Worm (Caenorhabditis elegans) whole organism, L1 larva: ENCODE measurements around the gene clec-68.

ENCODE experiments used
- alr-1 ChIP-seq: fragments of 200-800 bp; sonication (Bioruptor generic); optimal IDR thresholded peaks from 2 replicates; lab custom pipeline; 2018; ENCODE audit warnings: borderline replicate concordance, mild to moderate bottlenecking, missing genetic modification characterization, missing compliant biosample characterization
- ceh-63 ChIP-seq: fragments of 200-800 bp; sonication (Bioruptor generic); optimal IDR thresholded peaks from 2 replicates; lab custom pipeline; 2018; ENCODE audit warnings: mild to moderate bottlenecking, missing genetic modification characterization, missing compliant biosample characterization
- ceh-8 ChIP-seq: fragments of 200-800 bp; sonication (Bioruptor generic); optimal IDR thresholded peaks from 2 replicates; lab custom pipeline; 2018; ENCODE audit warnings: mild to moderate bottlenecking, missing genetic modification characterization, moderate library complexity, missing compliant biosample characterization
- ces-1 ChIP-seq: fragments of 150-350 bp; optimal IDR thresholded peaks from 2 replicates; lab custom pipeline; 2014; ENCODE audit warnings: missing biosample characterization, missing genetic modification reagents, missing genetic modification characterization
- dsc-1 ChIP-seq: sonication (generic microtip); optimal IDR thresholded peaks from 2 replicates; lab custom pipeline; 2016; ENCODE audit warnings: mild to moderate bottlenecking, missing genetic modification characterization, missing compliant biosample characterization
- efl-1 ChIP-seq, 4 experiments: fragments of 150-350 bp; optimal IDR thresholded peaks in 3 of 4; peaks in 1 of 4; 1 replicate in 1 of 4; 2 replicates in 3 of 4; lab custom pipeline; 2014; ENCODE audit warnings: missing biosample characterization in 2 of 4, missing genetic modification characterization in 2 of 4, missing genetic modification reagents in 2 of 4
- egl-13 ChIP-seq: sonication (generic microtip); optimal IDR thresholded peaks from 2 replicates; lab custom pipeline; 2016; ENCODE audit warnings: missing genotype, missing genetic modification reagents, missing genetic modification characterization, missing compliant biosample characterization
- elt-2 ChIP-seq: sonication (generic microtip); optimal IDR thresholded peaks from 2 replicates; lab custom pipeline; 2016; ENCODE audit warnings: missing genetic modification characterization, mild to moderate bottlenecking, inconsistent platforms, missing compliant biosample characterization, missing genetic modification reagents
- ets-5 ChIP-seq: fragments of 200-800 bp; sonication (Bioruptor generic); IDR thresholded peaks from 2 replicates; pipeline ENCODE4 v1.3.6; 2022; ENCODE audit warnings: missing genetic modification characterization, missing compliant biosample characterization
- fkh-8 ChIP-seq: sonication (generic microtip); optimal IDR thresholded peaks from 2 replicates; lab custom pipeline; 2016; ENCODE audit warnings: mild to moderate bottlenecking, missing genetic modification characterization, missing compliant biosample characterization
- irx-1 ChIP-seq: sonication (generic microtip); optimal IDR thresholded peaks from 2 replicates; lab custom pipeline; 2016; ENCODE audit warnings: missing genetic modification characterization, missing compliant biosample characterization
- jun-1 ChIP-seq: fragments of 150-350 bp; optimal IDR thresholded peaks from 2 replicates; lab custom pipeline; 2014; ENCODE audit warnings: missing biosample characterization, missing genetic modification reagents, missing genetic modification characterization
- lin-15B ChIP-seq: fragments of 150-350 bp; sonication (generic microtip); optimal IDR thresholded peaks from 3 replicates; lab custom pipeline; 2014; ENCODE audit warnings: missing biosample characterization, missing genetic modification characterization
- lin-35 ChIP-seq, 2 experiments: fragments of 150-350 bp; optimal IDR thresholded peaks; 2 replicates each; lab custom pipeline; 2014; ENCODE audit warnings: missing biosample characterization in 2 of 2, missing genetic modification characterization in 2 of 2, missing genetic modification reagents in 2 of 2
- mep-1 ChIP-seq: fragments of 150-350 bp; optimal IDR thresholded peaks from 2 replicates; lab custom pipeline; 2014; ENCODE audit warnings: missing biosample characterization, missing genetic modification characterization
- nhr-12 ChIP-seq: sonication (generic microtip); optimal IDR thresholded peaks from 2 replicates; lab custom pipeline; 2017; ENCODE audit warnings: missing biosample characterization, missing genetic modification characterization
- nhr-28 ChIP-seq: fragments of 150-350 bp; optimal IDR thresholded peaks from 2 replicates; lab custom pipeline; 2014; ENCODE audit warnings: missing biosample characterization, missing genetic modification characterization
- nhr-71 ChIP-seq: sonication (generic microtip); optimal IDR thresholded peaks from 2 replicates; lab custom pipeline; 2016; ENCODE audit warnings: mild to moderate bottlenecking, missing genetic modification characterization, moderate library complexity, missing compliant biosample characterization
- nhr-76 ChIP-seq: sonication (generic microtip); optimal IDR thresholded peaks from 2 replicates; lab custom pipeline; 2017; ENCODE audit warnings: missing biosample characterization, missing genetic modification characterization
- nhr-77 ChIP-seq: fragments of 150-350 bp; optimal IDR thresholded peaks from 2 replicates; lab custom pipeline; 2014; ENCODE audit warnings: missing biosample characterization, missing genetic modification characterization
- pax-3 ChIP-seq: fragments of 200-800 bp; sonication (Bioruptor generic); optimal IDR thresholded peaks from 2 replicates; lab custom pipeline; 2018; ENCODE audit warnings: mild to moderate bottlenecking, missing genetic modification characterization, moderate library complexity, missing compliant biosample characterization
- pqm-1 ChIP-seq: sonication (generic microtip); optimal IDR thresholded peaks from 3 replicates; lab custom pipeline; 2017; ENCODE audit warnings: missing biosample characterization, missing genetic modification characterization
- sox-4 ChIP-seq: sonication (generic microtip); optimal IDR thresholded peaks from 2 replicates; lab custom pipeline; 2016; ENCODE audit warnings: missing genetic modification characterization, missing compliant biosample characterization
- sup-37 ChIP-seq: fragments of 200-800 bp; sonication (Bioruptor generic); optimal IDR thresholded peaks from 2 replicates; lab custom pipeline; 2018; ENCODE audit warnings: mild to moderate bottlenecking, missing genetic modification characterization, missing compliant biosample characterization
- swsn-7 ChIP-seq: sonication (generic microtip); optimal IDR thresholded peaks from 2 replicates; lab custom pipeline; 2016; ENCODE audit warnings: missing genetic modification characterization, missing compliant biosample characterization
- tlp-1 ChIP-seq: fragments of 150-350 bp; optimal IDR thresholded peaks from 2 replicates; lab custom pipeline; 2014; ENCODE audit warnings: missing biosample characterization, missing genetic modification characterization
- unc-30 ChIP-seq: sonication (generic microtip); optimal IDR thresholded peaks from 2 replicates; lab custom pipeline; 2017; ENCODE audit warnings: missing biosample characterization, missing genetic modification characterization
- unc-86 ChIP-seq: sonication (generic microtip); optimal IDR thresholded peaks from 2 replicates; lab custom pipeline; 2016; ENCODE audit warnings: missing genetic modification characterization, missing compliant biosample characterization
- unc-98 ChIP-seq: fragments of 200-800 bp; sonication (Bioruptor generic); IDR thresholded peaks from 2 replicates; pipeline ENCODE4 v1.3.6; 2022; ENCODE audit warnings: missing genetic modification characterization, missing compliant biosample characterization
- zag-1 ChIP-seq: fragments of 150-350 bp; optimal IDR thresholded peaks from 2 replicates; lab custom pipeline; 2014; ENCODE audit warnings: missing biosample characterization, missing genetic modification characterization
- zip-4 ChIP-seq: fragments of 200-800 bp; sonication (Bioruptor generic); optimal IDR thresholded peaks from 2 replicates; lab custom pipeline; 2018; ENCODE audit warnings: mild to moderate bottlenecking, missing genetic modification characterization, moderate library complexity, missing compliant biosample characterization
- ztf-4 ChIP-seq: fragments of 150-350 bp; optimal IDR thresholded peaks from 2 replicates; lab custom pipeline; 2014; ENCODE audit warnings: missing biosample characterization, missing genetic modification characterization

clec-68 gene

DNA sequence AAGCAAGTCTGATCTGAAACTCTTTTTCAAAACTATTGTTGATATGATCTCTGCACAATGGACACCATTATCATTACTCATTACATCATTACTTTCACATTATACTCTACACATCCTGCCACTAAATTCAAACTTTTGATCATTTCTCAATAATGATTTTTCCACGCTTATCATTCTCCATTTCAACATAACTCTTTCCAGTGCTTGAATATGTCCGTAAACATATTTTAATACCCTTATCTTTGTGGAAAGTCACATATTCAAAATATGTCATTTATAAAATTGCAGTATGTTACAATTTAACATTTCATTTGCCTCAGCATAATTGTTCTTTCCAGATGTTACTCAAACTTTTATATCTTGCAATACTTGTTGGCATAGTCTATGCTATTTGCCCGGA, 34.2 kb downstream of the clec-68 start, which contains the start of gene clec-75:
clec-75 (plus strand) TSS at position 339 of the 400 bp plus-strand sequence.
- TF ChIP-seq elt-2 (tag; lab: Kevin White, UChicago) (peak; percentile 70), pqm-1 (tag; lab: Kevin White, UChicago) (no peak)

DNA sequence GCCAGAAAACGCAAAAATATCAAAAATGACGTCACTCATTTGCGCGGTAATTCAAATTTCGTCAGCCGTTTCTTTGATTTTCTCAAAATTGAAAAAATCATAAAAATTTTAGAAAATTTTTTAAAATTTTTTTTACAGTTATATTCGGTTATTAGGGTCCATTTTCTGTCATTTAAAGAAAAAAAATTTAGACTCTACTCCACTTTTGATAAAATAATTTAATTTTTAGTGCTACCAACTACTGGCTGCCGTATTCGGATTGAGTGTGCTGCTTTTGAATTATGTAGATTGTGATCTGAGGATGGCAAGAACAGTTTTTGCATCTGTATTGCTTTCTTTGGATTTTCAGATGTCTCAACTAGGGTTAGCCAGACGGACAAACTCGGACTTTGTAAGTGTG, 36.4 kb downstream of the clec-68 start, which contains the start of gene Y46C8AM.1:
Y46C8AM.1 (plus strand) TSS at position 301 of the 400 bp plus-strand sequence.
- no peak for TF ChIP-seq unc-86 (tag; lab: Kevin White, UChicago)
- TF ChIP-seq unc-98 (GFP tag; lab: Robert Waterston, UW): no peak
- no peak for TF ChIP-seq nhr-77 (tag; lab: Kevin White, UChicago)
- no peak for TF ChIP-seq ztf-4 (tag; lab: Kevin White, UChicago)
- no peak for TF ChIP-seq dsc-1 (tag; lab: Kevin White, UChicago)
- no peak for TF ChIP-seq lin-15B
- no peak for TF ChIP-seq lin-35 (GFP tag; optimal IDR thresholded peaks at IDR 0.05; lab: Kevin White, UChicago)
- no peak for TF ChIP-seq jun-1
- TF ChIP-seq nhr-71 (tag; lab: Kevin White, UChicago): no peak
- no peak for TF ChIP-seq alr-1 (tag; lab: Kevin White, UChicago)
- no peak for TF ChIP-seq egl-13 (tag; lab: Kevin White, UChicago)
- TF ChIP-seq tlp-1 (tag; lab: Kevin White, UChicago): no peak
- no peak for TF ChIP-seq irx-1 (tag; lab: Kevin White, UChicago)
- no peak for TF ChIP-seq unc-30 (tag; lab: Kevin White, UChicago)
- no peak for TF ChIP-seq fkh-8 (tag; lab: Kevin White, UChicago)
- TF ChIP-seq pax-3 (tag; lab: Kevin White, UChicago): no peak

DNA sequence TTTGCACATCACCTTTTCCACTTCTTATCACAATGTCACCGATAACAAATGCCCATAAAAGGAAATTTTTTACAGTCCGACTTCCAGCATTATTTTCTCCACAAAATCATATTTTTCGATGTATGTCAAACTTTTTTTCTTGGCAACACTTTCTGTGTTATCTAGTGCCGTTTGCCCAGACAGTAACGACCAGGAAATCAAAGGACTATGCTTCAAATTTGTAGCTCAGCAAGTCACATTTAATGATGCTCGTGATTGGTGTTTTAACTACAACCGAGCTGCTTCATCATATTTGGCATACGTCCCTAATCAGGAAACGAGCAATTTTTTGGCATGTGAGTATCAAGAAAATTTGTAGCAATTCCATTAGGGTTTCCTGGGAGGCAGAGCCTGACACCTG, 37.3 kb downstream of the clec-68 start:
- TF ChIP-seq efl-1 (optimal IDR thresholded peaks at IDR 0.05; lab: Kevin White, UChicago): no peak
- peak in 1 of 2 experiments; percentile 71 for TF ChIP-seq efl-1 (GFP tag; optimal IDR thresholded peaks at IDR 0.05 in 1 of 2; lab: Kevin White, UChicago)
- no peak for TF ChIP-seq nhr-28
- no peak for TF ChIP-seq pqm-1 (tag; lab: Kevin White, UChicago)
- no peak for TF ChIP-seq tlp-1 (tag; lab: Kevin White, UChicago)
- no peak for TF ChIP-seq sox-4
- peak; percentile 79 for TF ChIP-seq elt-2 (tag; lab: Kevin White, UChicago)
- no peak for TF ChIP-seq ceh-63 (GFP tag; lab: Kevin White, UChicago)
- TF ChIP-seq ces-1 (GFP tag; lab: Kevin White, UChicago): no peak
- TF ChIP-seq unc-98 (GFP tag; lab: Robert Waterston, UW): no peak
- TF ChIP-seq lin-35 (GFP tag; optimal IDR thresholded peaks at IDR 0.05; lab: Kevin White, UChicago): peak in 1 of 2 experiments; percentile 11

DNA sequence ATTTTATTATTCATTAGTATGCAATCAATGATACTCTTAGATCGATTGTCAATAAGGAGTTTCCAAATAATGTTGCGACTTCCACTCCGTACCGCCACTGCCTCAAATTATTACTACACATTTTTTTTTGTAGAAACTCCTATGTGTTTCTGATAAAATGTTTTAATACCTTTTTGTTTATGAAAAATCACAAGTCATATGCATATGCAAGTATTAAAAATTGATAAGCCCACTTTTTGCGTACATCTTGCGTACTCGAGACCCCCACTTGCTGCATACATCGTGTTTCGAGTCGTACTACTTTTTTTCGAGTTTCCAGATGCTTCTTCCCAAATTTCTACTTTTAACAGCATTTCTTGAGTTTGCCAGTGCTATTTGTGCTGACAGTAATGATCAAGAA, 38.8 kb downstream of the clec-68 start, which contains the start of gene clec-76:
clec-76 (plus strand) TSS at position 234 of the 400 bp plus-strand sequence.
- peak; percentile 82 for TF ChIP-seq elt-2 (tag; lab: Kevin White, UChicago)
- TF ChIP-seq nhr-76 (tag; lab: Kevin White, UChicago): no peak
- TF ChIP-seq lin-35 (GFP tag; optimal IDR thresholded peaks at IDR 0.05; lab: Kevin White, UChicago): peak in 1 of 2 experiments; percentile 2

DNA sequence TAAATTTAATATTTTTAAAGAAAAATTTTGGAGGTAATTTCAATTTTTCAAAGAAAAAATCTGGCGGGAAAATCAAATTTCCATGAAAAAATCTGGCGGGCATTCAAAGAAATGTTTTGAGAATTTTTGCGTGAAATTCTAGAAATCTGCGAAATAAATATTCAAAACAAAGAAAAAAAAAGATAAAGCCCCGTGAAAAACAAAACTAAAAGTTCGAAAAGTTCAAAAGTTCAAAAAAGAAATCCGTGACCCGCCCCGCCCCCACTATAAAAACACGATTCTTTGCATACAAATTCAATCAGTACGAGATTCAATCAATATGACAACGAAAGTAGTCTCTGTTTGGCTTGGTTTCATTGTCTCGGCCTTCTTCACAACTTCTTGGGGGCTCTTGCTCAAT, 46.8 kb downstream of the clec-68 start, which contains the start of gene clec-79:
clec-79 (plus strand) TSS at position 301 of the 400 bp plus-strand sequence.
- TF ChIP-seq nhr-28 (no peak), sup-37 (GFP tag; lab: Kevin White, UChicago) (no peak), ets-5 (GFP tag; lab: Robert Waterston, UW) (no peak), swsn-7 (tag; lab: Kevin White, UChicago) (no peak), dsc-1 (tag; lab: Kevin White, UChicago) (no peak), zag-1 (tag; lab: Kevin White, UChicago) (no peak), irx-1 (tag; lab: Kevin White, UChicago) (no peak), ceh-8 (GFP tag; lab: Kevin White, UChicago) (no peak)

DNA sequence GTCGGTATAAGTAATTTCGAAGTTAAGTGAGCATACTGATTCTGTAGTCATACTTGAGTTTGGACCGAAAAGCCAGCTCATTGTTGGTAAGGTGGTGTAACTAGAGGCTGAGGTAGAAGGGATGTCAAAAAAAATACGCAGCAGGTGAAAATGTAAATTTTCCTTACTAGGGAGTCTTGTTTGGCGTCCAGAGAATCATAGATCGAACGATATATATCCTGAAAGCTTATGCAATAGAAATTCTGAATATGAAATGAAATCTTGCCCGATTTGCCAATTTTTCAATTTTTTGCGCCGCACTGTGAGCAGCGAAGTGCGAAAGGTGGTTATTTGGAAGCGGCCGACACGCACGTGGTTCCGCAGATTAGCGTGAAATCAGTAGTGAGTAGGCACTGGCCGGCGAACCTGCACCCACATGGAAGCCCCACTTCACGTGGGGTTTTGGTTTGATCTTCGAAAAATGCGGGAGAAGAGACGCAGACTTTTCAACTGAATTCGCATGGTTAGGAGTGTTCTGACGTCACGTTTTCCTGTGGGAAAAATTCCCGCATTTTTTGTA, 51.8 kb downstream of the clec-68 start, which contains the start of gene srh-220:
srh-220 (minus strand) TSS at position 51 of the 559 bp plus-strand sequence.
- TF ChIP-seq mep-1 (tag; lab: Kevin White, UChicago) (no peak), nhr-12 (tag; lab: Kevin White, UChicago) (no peak), zip-4 (GFP tag; lab: Kevin White, UChicago) (no peak)
